Worm (Caenorhabditis elegans) whole organism, L3 larva: ENCODE data around the gene frpr-15.

Experiments used
- ama-1 ChIP-seq: fragments of 150-350 bp; optimal IDR thresholded peaks from 2 replicates; lab custom pipeline; 2018
- ceh-82 ChIP-seq: fragments of 150-350 bp; optimal IDR thresholded peaks from 2 replicates; lab custom pipeline; 2014; ENCODE audit warnings: missing biosample characterization, missing genetic modification characterization
- egl-27 ChIP-seq: sonication (generic microtip); optimal IDR thresholded peaks from 4 replicates; lab custom pipeline; 2017; ENCODE audit warnings: missing biosample characterization, missing genetic modification reagents, missing genetic modification characterization
- elt-3 ChIP-seq, 3 experiments: fragments of 150-350 bp in 1 of 3; sonication (generic microtip) in 2 of 3; optimal IDR thresholded peaks; 2 replicates in 2 of 3; 4 replicates in 1 of 3; lab custom pipeline; 2014 to 2017; ENCODE audit warnings: missing biosample characterization in 3 of 3, missing genetic modification characterization in 3 of 3
- nhr-11 ChIP-seq: fragments of 150-350 bp; optimal IDR thresholded peaks from 2 replicates; lab custom pipeline; 2014; ENCODE audit warnings: missing biosample characterization, missing genetic modification characterization
- nhr-28 ChIP-seq: fragments of 150-350 bp; optimal IDR thresholded peaks from 2 replicates; lab custom pipeline; 2014; ENCODE audit warnings: missing biosample characterization, missing genetic modification characterization
- pha-4 ChIP-seq: fragments of 150-350 bp; optimal IDR thresholded peaks from 2 replicates; lab custom pipeline; 2014; ENCODE audit warnings: missing biosample characterization, missing genetic modification reagents, missing genetic modification characterization
- snpc-4 ChIP-seq: fragments of 150-350 bp; optimal IDR thresholded peaks from 2 replicates; lab custom pipeline; 2014; ENCODE audit warnings: missing biosample characterization, missing genetic modification characterization

DNA sequence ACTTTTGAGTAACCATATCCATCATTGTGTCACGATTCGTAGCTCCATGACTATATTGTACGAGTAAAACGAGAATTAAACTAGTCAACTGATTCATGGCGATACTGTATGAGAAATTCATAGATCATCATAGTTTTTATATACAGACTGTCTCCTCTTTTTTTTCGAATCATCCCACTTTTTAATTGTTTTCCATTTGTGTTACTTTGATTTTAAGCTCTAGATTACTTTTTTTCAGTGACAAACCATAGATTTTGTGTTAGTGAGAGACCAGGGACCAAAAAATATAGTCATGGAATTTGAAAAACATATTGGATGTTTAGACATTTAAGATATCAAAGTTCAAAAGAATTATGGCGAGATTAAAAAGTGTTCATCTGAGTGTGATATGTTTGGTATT, 32.1 kb downstream of the frpr-15 start, which contains the start of gene R11D1.3:
- TF ChIP-seq pha-4 (no peak), ama-1 (no peak), nhr-11 (no peak), snpc-4 (tag; lab: Kevin White, UChicago) (no peak), nhr-28 (tag; lab: Kevin White, UChicago) (no peak), ceh-82 (tag; lab: Kevin White, UChicago) (no peak), elt-3 (tag; optimal IDR thresholded peaks at IDR 0.05; lab: Kevin White, UChicago) (no peak), egl-27 (tag; lab: Kevin White, UChicago) (no peak)
